Fruit fly (Drosophila melanogaster): ENCODE results near the gene mys.

Gene mys

DNA sequence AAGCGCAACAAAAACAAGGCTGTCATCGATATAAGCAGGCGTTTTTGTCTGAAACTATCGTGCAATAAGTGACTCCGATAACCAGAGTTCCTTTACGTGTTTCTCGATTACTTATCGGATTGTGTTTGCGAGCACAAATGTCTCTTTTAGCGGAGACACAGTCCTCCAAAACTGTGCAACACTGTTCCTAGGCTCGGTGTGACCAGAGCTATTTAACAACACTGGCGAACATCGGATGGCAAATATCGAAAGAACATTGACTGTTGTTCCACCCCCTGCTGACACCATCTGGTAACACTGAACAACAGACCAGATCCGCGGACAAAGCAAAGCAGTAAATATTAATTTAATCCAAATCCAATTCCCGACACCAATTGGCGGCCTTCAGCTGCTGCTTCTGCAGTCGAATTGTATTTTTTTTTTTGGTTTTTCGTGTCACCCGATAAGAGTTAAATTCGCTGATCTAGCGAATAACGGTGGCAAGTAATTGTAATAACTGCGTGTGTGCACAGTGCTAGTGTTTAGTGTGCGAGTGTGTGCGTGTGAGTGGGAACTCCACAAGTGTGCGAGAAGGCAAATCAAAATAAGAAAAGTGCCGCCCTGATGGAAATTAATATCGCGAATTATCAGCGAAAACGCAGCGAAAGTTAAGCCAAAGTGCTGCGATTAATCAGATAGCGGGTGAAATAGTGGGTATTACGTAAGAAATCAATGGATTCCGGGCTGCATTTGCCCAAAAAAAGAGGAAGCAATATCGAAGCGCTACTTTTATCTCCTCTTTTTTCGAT, at the start of gene mys (continued):
- TF ChIP-seq Atf6 (GFP tag; IDR thresholded peaks at IDR 0.05) (peak; percentile 33; the same call in 1 of the 2 replicates), CG11560 (tag; IDR thresholded peaks at IDR 0.05) (peak; percentile 74; the same call in 1 of the 3 replicates), Spps (tag; optimal IDR thresholded peaks at IDR 0.05) (no peak), B-H1 (GFP tag; IDR thresholded peaks at IDR 0.05) (no peak), CG12744 (GFP tag; optimal IDR thresholded peaks at IDR 0.05) (peak; percentile 60), CG4730 (GFP tag; IDR thresholded peaks at IDR 0.05) (0 out of 2 replicates have a peak, but pooled peaks have one; percentile 36), CG12391 (tag; optimal IDR thresholded peaks at IDR 0.05) (peak; percentile 66), CG1529 (GFP tag; optimal IDR thresholded peaks at IDR 0.05) (no peak), CG15696 (tag; optimal IDR thresholded peaks at IDR 0.05) (no peak), pfk (GFP tag; optimal IDR thresholded peaks at IDR 0.05) (peak; percentile 58), odd (GFP tag; optimal IDR thresholded peaks at IDR 0.05) (peak; percentile 17), her (GFP tag; optimal IDR thresholded peaks at IDR 0.05) (peak; percentile 83), row (GFP tag; IDR thresholded peaks at IDR 0.05) (peak; percentile 63), CG18262 (tag; optimal IDR thresholded peaks at IDR 0.05) (no peak), salm (tag; optimal IDR thresholded peaks at IDR 0.05) (peak; percentile 0), ase (GFP tag; IDR thresholded peaks at IDR 0.05) (no peak), ap (GFP tag; IDR thresholded peaks at IDR 0.05) (no peak), Neu2 (GFP tag; optimal IDR thresholded peaks at IDR 0.05; ENCODE audit: borderline replicate concordance) (peak; percentile 98), Jarid2 (GFP tag; optimal IDR thresholded peaks at IDR 0.05) (no peak), lbe (GFP tag; optimal IDR thresholded peaks at IDR 0.05) (peak; percentile 41), abd-A (tag; optimal IDR thresholded peaks at IDR 0.05) (no peak), CG8478 (optimal IDR thresholded peaks at IDR 0.05) (no peak), CG3995 (GFP tag; optimal IDR thresholded peaks at IDR 0.05) (peak; percentile 97), grn (GFP tag; optimal IDR thresholded peaks at IDR 0.05) (no peak), CG7271 (tag; optimal IDR thresholded peaks at IDR 0.05) (no peak), gt (GFP tag; IDR thresholded peaks at IDR 0.05) (no peak; the same call in 1 of the 2 replicates), CG7963 (GFP tag; IDR thresholded peaks at IDR 0.05; ENCODE audit: partially characterized antibody) (peak; percentile 88), CHES-1-like (GFP tag; optimal IDR thresholded peaks at IDR 0.05) (peak; percentile 78), CG11696 (GFP tag; IDR thresholded peaks at IDR 0.05) (no peak), Asciz (GFP tag; optimal IDR thresholded peaks at IDR 0.05) (no peak), CG4328 (GFP tag; optimal IDR thresholded peaks at IDR 0.05) (no peak), HmgD (GFP tag; optimal IDR thresholded peaks at IDR 0.05) (peak; percentile 83), CG10979 (tag; optimal IDR thresholded peaks at IDR 0.05) (no peak), CrebB (tag; optimal IDR thresholded peaks at IDR 0.05) (peak; percentile 64), Sry-δ (GFP tag; optimal IDR thresholded peaks at IDR 0.05) (peak; percentile 99), Taf1 (GFP tag; IDR thresholded peaks at IDR 0.05) (no peak; the same call in 1 of the 2 replicates), CG4707 (GFP tag; optimal IDR thresholded peaks at IDR 0.05) (no peak), aop (GFP tag; IDR thresholded peaks at IDR 0.05) (no peak), zf30C (GFP tag; optimal IDR thresholded peaks at IDR 0.05) (no peak), Nf-YA (GFP tag; IDR thresholded peaks at IDR 0.05) (no peak; the same call in 1 of the 2 replicates), CG11504 (tag; optimal IDR thresholded peaks at IDR 0.05) (peak; percentile 50), pzg (GFP tag; optimal IDR thresholded peaks at IDR 0.05) (peak; percentile 100), grau (tag; optimal IDR thresholded peaks at IDR 0.05) (peak; percentile 48), slou (GFP tag; optimal IDR thresholded peaks at IDR 0.05) (peak; percentile 42), chinmo (GFP tag; IDR thresholded peaks at IDR 0.05; ENCODE audit: partially characterized antibody) (peak; percentile 70; the same call in 2 of the 4 replicates), CG4854 (GFP tag; optimal IDR thresholded peaks at IDR 0.05) (peak; percentile 55), Scr (GFP tag; IDR thresholded peaks at IDR 0.05; ENCODE audit: partially characterized antibody) (peak; percentile 92), CG15514 (GFP tag; optimal IDR thresholded peaks at IDR 0.05) (peak; percentile 97), jing (GFP tag; optimal IDR thresholded peaks at IDR 0.05) (no peak)
